Worm (Caenorhabditis elegans) whole organism, late embryonic: Measurements from ENCODE around the gene C25G6.4.

Experiments
- F13H6.1 ChIP-seq: sonication (generic microtip); optimal IDR thresholded peaks from 2 replicates; lab custom pipeline; 2016; ENCODE audit warnings: missing genetic modification characterization, missing compliant biosample characterization
- Y22D7AL.16 ChIP-seq: sonication (generic microtip); optimal IDR thresholded peaks from 2 replicates; lab custom pipeline; 2016; ENCODE audit warnings: missing genetic modification characterization, missing compliant biosample characterization
- ceh-2 ChIP-seq: sonication (generic microtip); optimal IDR thresholded peaks from 2 replicates; lab custom pipeline; 2016; ENCODE audit warnings: missing genotype, missing genetic modification characterization, missing compliant biosample characterization
- ceh-22 ChIP-seq: sonication (generic microtip); optimal IDR thresholded peaks from 2 replicates; lab custom pipeline; 2017; ENCODE audit warnings: missing biosample characterization, missing genetic modification characterization
- ceh-9 ChIP-seq: sonication (generic microtip); optimal IDR thresholded peaks from 2 replicates; lab custom pipeline; 2016; ENCODE audit warnings: mild to moderate bottlenecking, missing genetic modification characterization, inconsistent platforms, missing compliant biosample characterization
- che-1 ChIP-seq: sonication (generic microtip); optimal IDR thresholded peaks from 2 replicates; lab custom pipeline; 2016; ENCODE audit warnings: mild to moderate bottlenecking, missing genetic modification characterization, missing compliant biosample characterization
- dve-1 ChIP-seq: sonication (generic microtip); optimal IDR thresholded peaks from 2 replicates; lab custom pipeline; 2017; ENCODE audit warnings: antibody characterized with exemption, mild to moderate bottlenecking, missing genetic modification characterization, missing compliant biosample characterization
- hlh-13 ChIP-seq: fragments of 200-800 bp; sonication (Bioruptor generic); optimal IDR thresholded peaks from 2 replicates; lab custom pipeline; 2018; ENCODE audit warnings: mild to moderate bottlenecking, missing genetic modification characterization, missing compliant biosample characterization
- hlh-30 ChIP-seq: sonication (generic microtip); optimal IDR thresholded peaks from 2 replicates; lab custom pipeline; 2017; ENCODE audit warnings: antibody characterized with exemption, missing genetic modification characterization, missing compliant biosample characterization; ENCODE audit not compliant: insufficient read depth
- mec-3 ChIP-seq: sonication (generic microtip); optimal IDR thresholded peaks from 2 replicates; lab custom pipeline; 2016; ENCODE audit warnings: borderline replicate concordance, missing genetic modification characterization, missing compliant biosample characterization
- pha-4 ChIP-seq: fragments of 150-350 bp; optimal IDR thresholded peaks from 2 replicates; lab custom pipeline; 2018; ENCODE audit warnings: missing biosample characterization, missing genetic modification reagents, missing genetic modification characterization
- pqm-1 ChIP-seq: sonication (generic microtip); optimal IDR thresholded peaks from 2 replicates; lab custom pipeline; 2016; ENCODE audit warnings: missing genetic modification characterization, missing compliant biosample characterization
- unc-55 ChIP-seq: sonication (generic microtip); optimal IDR thresholded peaks from 2 replicates; lab custom pipeline; 2017; ENCODE audit warnings: missing biosample characterization, missing genetic modification reagents, missing genetic modification characterization

- no peak for TF ChIP-seq pha-4 (tag; lab: Kevin White, UChicago)
- TF ChIP-seq unc-55 (GFP tag; lab: Kevin White, UChicago), result no peak
- TF ChIP-seq ceh-2 (tag; lab: Kevin White, UChicago), result no peak
- no peak for TF ChIP-seq hlh-30 (tag; lab: Kevin White, UChicago)
- TF ChIP-seq ceh-22 (tag; lab: Kevin White, UChicago), result no peak
- TF ChIP-seq ceh-9 (tag; lab: Kevin White, UChicago), result no peak
- no peak for TF ChIP-seq pqm-1 (tag; lab: Kevin White, UChicago)
- no peak for TF ChIP-seq F13H6.1 (tag; lab: Kevin White, UChicago)
- no peak for TF ChIP-seq che-1
- no peak for TF ChIP-seq dve-1
- no peak for TF ChIP-seq Y22D7AL.16 (tag; lab: Kevin White, UChicago)
- TF ChIP-seq hlh-13 (GFP tag; lab: Kevin White, UChicago), result no peak
- no peak for TF ChIP-seq mec-3
Measured at ce11 chrX:1257668-1258067, 8.0 kb upstream of the C25G6.4 start.
